Worm (Caenorhabditis elegans) whole organism, L2 larva: ENCODE results near the gene B0034.1.

Experiments used
- ama-1 ChIP-seq: fragments of 150-350 bp; optimal IDR thresholded peaks from 2 replicates; lab custom pipeline; 2018; ENCODE audit warnings: inconsistent platforms
- elt-1 ChIP-seq: fragments of 150-350 bp; optimal IDR thresholded peaks from 2 replicates; lab custom pipeline; 2014; ENCODE audit warnings: missing biosample characterization, missing genetic modification characterization
- nhr-12 ChIP-seq: fragments of 150-350 bp; optimal IDR thresholded peaks from 2 replicates; lab custom pipeline; 2014; ENCODE audit warnings: missing biosample characterization, missing genetic modification characterization
- unc-55 ChIP-seq: fragments of 150-350 bp; sonication (generic microtip); optimal IDR thresholded peaks from 3 replicates; lab custom pipeline; 2014; ENCODE audit warnings: missing biosample characterization, missing genetic modification reagents, missing genetic modification characterization
- unc-62 ChIP-seq: fragments of 150-350 bp; optimal IDR thresholded peaks from 2 replicates; lab custom pipeline; 2014; ENCODE audit warnings: missing biosample characterization, missing genetic modification reagents, missing genetic modification characterization
- zag-1 ChIP-seq: fragments of 150-350 bp; optimal IDR thresholded peaks from 2 replicates; lab custom pipeline; 2014; ENCODE audit warnings: missing biosample characterization, missing genetic modification characterization
- ztf-1 ChIP-seq: fragments of 200-800 bp; sonication (Bioruptor generic); conservative IDR thresholded peaks from 2 replicates; pipeline ENCODE4 v1.3.6; 2022; ENCODE audit warnings: missing genetic modification characterization, missing compliant biosample characterization

DNA sequence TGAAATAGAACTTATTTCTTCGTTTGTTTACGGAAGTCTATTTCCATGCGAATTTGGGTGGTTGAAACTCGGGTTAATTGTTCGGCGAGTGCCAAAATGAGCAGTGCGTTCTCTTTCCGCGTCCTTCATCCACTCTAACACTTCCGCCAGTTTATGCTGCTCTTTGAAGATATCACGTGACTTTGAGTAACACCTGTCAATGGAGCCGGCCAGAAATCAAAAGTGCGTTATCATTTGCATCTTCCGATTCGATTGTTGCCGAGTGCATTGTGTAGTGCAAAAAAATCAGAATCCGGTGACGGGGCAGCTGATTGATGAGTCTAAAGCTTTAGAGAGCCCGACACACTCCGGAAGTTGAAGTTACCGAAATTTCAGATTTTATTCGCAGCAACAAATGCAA lies 32.9 kb downstream of the B0034.1 start:
- TF ChIP-seq zag-1 (tag; lab: Kevin White, UChicago) (no peak), ama-1 (no peak), unc-62 (GFP tag; lab: Kevin White, UChicago) (no peak), ztf-1 (GFP tag; lab: Robert Waterston, UW) (no peak), unc-55 (GFP tag; lab: Kevin White, UChicago) (no peak), elt-1 (tag; lab: Kevin White, UChicago) (no peak), nhr-12 (no peak)
